Worm (Caenorhabditis elegans) whole organism, L1 larva: ENCODE results near the gene acs-14.

Source experiments
- C04F5.9 ChIP-seq: sonication (generic microtip); optimal IDR thresholded peaks from 2 replicates; lab custom pipeline; 2016; ENCODE audit warnings: missing genetic modification characterization, missing compliant biosample characterization
- C16A3.4 ChIP-seq: fragments of 150-350 bp; optimal IDR thresholded peaks from 2 replicates; lab custom pipeline; 2014; ENCODE audit warnings: missing biosample characterization, missing genetic modification characterization
- C34B4.2 ChIP-seq: sonication (generic microtip); optimal IDR thresholded peaks from 2 replicates; lab custom pipeline; 2017; ENCODE audit warnings: mild to moderate bottlenecking, missing genetic modification characterization, missing compliant biosample characterization
- F16B12.6 ChIP-seq: fragments of 150-350 bp; optimal IDR thresholded peaks from 2 replicates; lab custom pipeline; 2014; ENCODE audit warnings: missing biosample characterization, missing genetic modification characterization
- Y116A8C.19 ChIP-seq: sonication (generic microtip); optimal IDR thresholded peaks from 2 replicates; lab custom pipeline; 2016; ENCODE audit warnings: missing compliant biosample characterization, missing genetic modification characterization, borderline replicate concordance
- aly-2 ChIP-seq: fragments of 150-350 bp; optimal IDR thresholded peaks from 2 replicates; lab custom pipeline; 2014; ENCODE audit warnings: missing biosample characterization, missing genetic modification characterization
- ama-1 ChIP-seq: fragments of 150-350 bp; optimal IDR thresholded peaks from 2 replicates; lab custom pipeline; 2014
- ceh-8 ChIP-seq: fragments of 200-800 bp; sonication (Bioruptor generic); optimal IDR thresholded peaks from 2 replicates; lab custom pipeline; 2018; ENCODE audit warnings: mild to moderate bottlenecking, missing genetic modification characterization, moderate library complexity, missing compliant biosample characterization
- ceh-82 ChIP-seq, 3 experiments: fragments of 150-350 bp in 1 of 3; sonication (generic microtip) in 2 of 3; optimal IDR thresholded peaks; 2 replicates each; lab custom pipeline; 2014 to 2017; ENCODE audit warnings: missing biosample characterization in 3 of 3, missing genetic modification characterization in 3 of 3
- dsc-1 ChIP-seq: sonication (generic microtip); optimal IDR thresholded peaks from 2 replicates; lab custom pipeline; 2016; ENCODE audit warnings: mild to moderate bottlenecking, missing genetic modification characterization, missing compliant biosample characterization
- efl-1 ChIP-seq, 4 experiments: fragments of 150-350 bp; optimal IDR thresholded peaks in 3 of 4; peaks in 1 of 4; 1 replicate in 1 of 4; 2 replicates in 3 of 4; lab custom pipeline; 2014; ENCODE audit warnings: missing biosample characterization in 2 of 4, missing genetic modification characterization in 2 of 4, missing genetic modification reagents in 2 of 4
- efl-3 ChIP-seq: fragments of 200-800 bp; sonication (Bioruptor generic); optimal IDR thresholded peaks from 2 replicates; lab custom pipeline; 2018; ENCODE audit warnings: mild to moderate bottlenecking, missing genetic modification characterization, missing compliant biosample characterization
- egl-13 ChIP-seq: sonication (generic microtip); optimal IDR thresholded peaks from 2 replicates; lab custom pipeline; 2016; ENCODE audit warnings: missing genotype, missing genetic modification reagents, missing genetic modification characterization, missing compliant biosample characterization
- egl-27 ChIP-seq, 2 experiments: fragments of 150-350 bp in 1 of 2; sonication (generic microtip); optimal IDR thresholded peaks; 3 replicates each; lab custom pipeline; 2017 to 2018; ENCODE audit warnings: missing biosample characterization in 2 of 2, missing genetic modification characterization in 2 of 2, missing genetic modification reagents in 2 of 2
- elt-2 ChIP-seq: sonication (generic microtip); optimal IDR thresholded peaks from 2 replicates; lab custom pipeline; 2016; ENCODE audit warnings: missing genetic modification characterization, mild to moderate bottlenecking, inconsistent platforms, missing compliant biosample characterization, missing genetic modification reagents
- elt-3 ChIP-seq, 6 experiments: fragments of 150-350 bp in 1 of 6; sonication (generic microtip); optimal IDR thresholded peaks; 2 replicates each; lab custom pipeline; 2017 to 2018; ENCODE audit warnings: missing biosample characterization in 6 of 6, missing genetic modification characterization in 6 of 6, inconsistent platforms in 1 of 6
- fkh-8 ChIP-seq: sonication (generic microtip); optimal IDR thresholded peaks from 2 replicates; lab custom pipeline; 2016; ENCODE audit warnings: mild to moderate bottlenecking, missing genetic modification characterization, missing compliant biosample characterization
- grh-1 ChIP-seq: fragments of 200-800 bp; sonication (Bioruptor generic); IDR thresholded peaks from 2 replicates; pipeline ENCODE4 v1.3.6; 2022; ENCODE audit warnings: missing genetic modification reagents, missing genetic modification characterization, missing compliant biosample characterization
- hlh-4 ChIP-seq: sonication (generic microtip); optimal IDR thresholded peaks from 2 replicates; lab custom pipeline; 2016; ENCODE audit warnings: mild to moderate bottlenecking, missing genetic modification characterization, missing compliant biosample characterization
- irx-1 ChIP-seq: sonication (generic microtip); optimal IDR thresholded peaks from 2 replicates; lab custom pipeline; 2016; ENCODE audit warnings: missing genetic modification characterization, missing compliant biosample characterization
- jun-1 ChIP-seq: fragments of 150-350 bp; optimal IDR thresholded peaks from 2 replicates; lab custom pipeline; 2014; ENCODE audit warnings: missing biosample characterization, missing genetic modification reagents, missing genetic modification characterization
- lin-13 ChIP-seq: fragments of 150-350 bp; optimal IDR thresholded peaks from 2 replicates; lab custom pipeline; 2014; ENCODE audit warnings: missing biosample characterization, missing genetic modification reagents, missing genetic modification characterization
- lin-15B ChIP-seq: fragments of 150-350 bp; sonication (generic microtip); optimal IDR thresholded peaks from 3 replicates; lab custom pipeline; 2014; ENCODE audit warnings: missing biosample characterization, missing genetic modification characterization
- lin-35 ChIP-seq, 2 experiments: fragments of 150-350 bp; optimal IDR thresholded peaks; 2 replicates each; lab custom pipeline; 2014; ENCODE audit warnings: missing biosample characterization in 2 of 2, missing genetic modification characterization in 2 of 2, missing genetic modification reagents in 2 of 2
- lin-39 ChIP-seq: fragments of 150-350 bp; optimal IDR thresholded peaks from 2 replicates; lab custom pipeline; 2014; ENCODE audit warnings: missing biosample characterization, missing genetic modification reagents, missing genetic modification characterization
- lsy-2 ChIP-seq, 2 experiments: fragments of 150-350 bp; optimal IDR thresholded peaks; 2 replicates each; lab custom pipeline; 2014; ENCODE audit warnings: missing biosample characterization in 2 of 2, missing genetic modification characterization in 2 of 2
- mab-9 ChIP-seq: fragments of 200-800 bp; sonication (Bioruptor generic); IDR thresholded peaks from 2 replicates; pipeline ENCODE4 v1.3.6; 2022; ENCODE audit warnings: missing genetic modification reagents, missing genetic modification characterization, missing compliant biosample characterization
- mep-1 ChIP-seq: fragments of 150-350 bp; optimal IDR thresholded peaks from 2 replicates; lab custom pipeline; 2014; ENCODE audit warnings: missing biosample characterization, missing genetic modification characterization
- nhr-12 ChIP-seq: sonication (generic microtip); optimal IDR thresholded peaks from 2 replicates; lab custom pipeline; 2017; ENCODE audit warnings: missing biosample characterization, missing genetic modification characterization
- nhr-19 ChIP-seq: fragments of 200-800 bp; sonication (Bioruptor generic); conservative IDR thresholded peaks from 2 replicates; pipeline ENCODE4 v1.3.6; 2022; ENCODE audit warnings: missing genetic modification characterization, missing compliant biosample characterization
- nhr-20 ChIP-seq: sonication (generic microtip); optimal IDR thresholded peaks from 2 replicates; lab custom pipeline; 2016; ENCODE audit warnings: mild to moderate bottlenecking, missing genetic modification characterization, missing compliant biosample characterization
- nhr-47 ChIP-seq: sonication (generic microtip); optimal IDR thresholded peaks from 2 replicates; lab custom pipeline; 2016; ENCODE audit warnings: mild to moderate bottlenecking, missing genetic modification characterization, moderate library complexity, missing compliant biosample characterization
- nhr-71 ChIP-seq: sonication (generic microtip); optimal IDR thresholded peaks from 2 replicates; lab custom pipeline; 2016; ENCODE audit warnings: mild to moderate bottlenecking, missing genetic modification characterization, moderate library complexity, missing compliant biosample characterization
- nhr-77 ChIP-seq: fragments of 150-350 bp; optimal IDR thresholded peaks from 2 replicates; lab custom pipeline; 2014; ENCODE audit warnings: missing biosample characterization, missing genetic modification characterization
- nhr-84 ChIP-seq: sonication (generic microtip); optimal IDR thresholded peaks from 2 replicates; lab custom pipeline; 2017; ENCODE audit warnings: missing biosample characterization, missing genetic modification characterization
- pax-3 ChIP-seq: fragments of 200-800 bp; sonication (Bioruptor generic); optimal IDR thresholded peaks from 2 replicates; lab custom pipeline; 2018; ENCODE audit warnings: mild to moderate bottlenecking, missing genetic modification characterization, moderate library complexity, missing compliant biosample characterization
- rnt-1 ChIP-seq: sonication (generic microtip); optimal IDR thresholded peaks from 2 replicates; lab custom pipeline; 2016; ENCODE audit warnings: mild to moderate bottlenecking, missing genetic modification characterization, moderate library complexity, missing compliant biosample characterization
- skn-1 ChIP-seq: fragments of 150-350 bp; optimal IDR thresholded peaks from 2 replicates; lab custom pipeline; 2014; ENCODE audit warnings: missing biosample characterization, missing genetic modification characterization
- snpc-4 ChIP-seq: fragments of 150-350 bp; optimal IDR thresholded peaks from 2 replicates; lab custom pipeline; 2014; ENCODE audit warnings: missing biosample characterization, missing genetic modification characterization
- snu-23 ChIP-seq: sonication (generic microtip); optimal IDR thresholded peaks from 2 replicates; lab custom pipeline; 2016; ENCODE audit warnings: missing genetic modification characterization, missing compliant biosample characterization
- sox-4 ChIP-seq: sonication (generic microtip); optimal IDR thresholded peaks from 2 replicates; lab custom pipeline; 2016; ENCODE audit warnings: missing genetic modification characterization, missing compliant biosample characterization
- tbx-2 ChIP-seq: sonication (generic microtip); optimal IDR thresholded peaks from 2 replicates; lab custom pipeline; 2016; ENCODE audit warnings: missing genetic modification characterization, missing compliant biosample characterization
- tlp-1 ChIP-seq: fragments of 150-350 bp; optimal IDR thresholded peaks from 2 replicates; lab custom pipeline; 2014; ENCODE audit warnings: missing biosample characterization, missing genetic modification characterization
- unc-62 ChIP-seq: fragments of 150-350 bp; optimal IDR thresholded peaks from 2 replicates; lab custom pipeline; 2014; ENCODE audit warnings: missing biosample characterization, missing genetic modification reagents, missing genetic modification characterization
- unc-86 ChIP-seq: sonication (generic microtip); optimal IDR thresholded peaks from 2 replicates; lab custom pipeline; 2016; ENCODE audit warnings: missing genetic modification characterization, missing compliant biosample characterization
- zag-1 ChIP-seq: fragments of 150-350 bp; optimal IDR thresholded peaks from 2 replicates; lab custom pipeline; 2014; ENCODE audit warnings: missing biosample characterization, missing genetic modification characterization
- ztf-11 ChIP-seq, 2 experiments: sonication (generic microtip); optimal IDR thresholded peaks; 2 replicates each; lab custom pipeline; 2016 to 2017; ENCODE audit warnings: missing genetic modification characterization in 2 of 2, missing biosample characterization in 1 of 2, missing compliant biosample characterization in 1 of 2

Gene acs-14

ce11 chrV:9546860-9547269, 38.9 kb downstream of the acs-14 start, which contains the start of gene his-37 (continued):
- TF ChIP-seq mab-9 (GFP tag; lab: Robert Waterston, UW) (peak; percentile 93), snpc-4 (tag; lab: Kevin White, UChicago) (peak; percentile 93), ama-1 (lab: Kevin White, UChicago) (peak; percentile 90), lin-39 (tag; lab: Kevin White, UChicago) (peak; percentile 90), zag-1 (tag; lab: Kevin White, UChicago) (peak; percentile 91), F16B12.6 (tag; lab: Kevin White, UChicago) (peak; percentile 76), snu-23 (GFP tag; lab: Kevin White, UChicago) (peak; percentile 99), sox-4 (peak; percentile 97), fkh-8 (tag; lab: Kevin White, UChicago) (peak; percentile 100), elt-2 (tag; lab: Kevin White, UChicago) (peak; percentile 92), aly-2 (tag; lab: Kevin White, UChicago) (peak; percentile 90), egl-27 (tag; optimal IDR thresholded peaks at IDR 0.05; lab: Kevin White, UChicago) (peak; percentile 83), efl-3 (GFP tag; lab: Kevin White, UChicago) (peak; percentile 27), nhr-19 (GFP tag; lab: Robert Waterston, UW) (peak; percentile 99), nhr-12 (tag; lab: Kevin White, UChicago) (peak; percentile 63), nhr-71 (tag; lab: Kevin White, UChicago) (peak; percentile 99), nhr-77 (peak; percentile 99), C16A3.4 (tag; lab: Kevin White, UChicago) (peak; percentile 99), nhr-84 (tag; lab: Kevin White, UChicago) (peak; percentile 60), irx-1 (tag; lab: Kevin White, UChicago) (peak; percentile 95), lsy-2 (tag; optimal IDR thresholded peaks at IDR 0.05; lab: Kevin White, UChicago) (peak; percentile 95 to 97), pax-3 (tag; lab: Kevin White, UChicago) (peak; percentile 99), nhr-20 (tag; lab: Kevin White, UChicago) (peak; percentile 99), lin-15B (tag; lab: Kevin White, UChicago) (peak; percentile 92), rnt-1 (tag; lab: Kevin White, UChicago) (peak; percentile 98), tbx-2 (tag; lab: Kevin White, UChicago) (peak; percentile 98), mep-1 (tag; lab: Kevin White, UChicago) (peak; percentile 99), C34B4.2 (tag; lab: Kevin White, UChicago) (peak; percentile 62), elt-3 (tag; optimal IDR thresholded peaks at IDR 0.05; lab: Kevin White, UChicago) (peak; percentile 78 to 99 (median 98)), egl-13 (tag; lab: Kevin White, UChicago) (peak; percentile 99), C04F5.9 (tag; lab: Kevin White, UChicago) (peak; percentile 86), skn-1 (tag; lab: Kevin White, UChicago) (peak; percentile 94), unc-62 (peak; percentile 88)

DNA sequence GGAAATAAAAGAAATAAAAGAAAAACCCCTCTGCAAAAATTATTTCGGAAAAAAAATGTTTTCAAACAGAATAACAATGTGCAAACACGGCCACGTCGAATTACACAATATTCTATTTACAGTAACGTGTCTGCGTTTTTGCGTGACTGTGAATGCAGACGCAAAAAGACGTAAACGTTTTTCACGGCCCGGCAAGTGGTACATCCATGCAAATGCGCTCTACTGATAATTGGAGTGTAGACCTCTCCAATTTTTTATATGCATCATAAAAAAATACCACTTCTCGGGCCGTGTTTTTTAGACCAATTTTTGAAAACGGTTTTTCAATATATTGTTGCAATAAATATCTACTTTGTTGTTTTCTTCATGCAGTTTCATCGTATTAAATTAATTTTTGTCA, 41.5 kb downstream of the acs-14 start, which contains the start of gene nstp-10:
Gene nstp-10 (minus strand): TSS at position 378 of the 400 bp plus-strand sequence.
- TF ChIP-seq hlh-4 (tag; lab: Kevin White, UChicago) (no peak), snpc-4 (tag; lab: Kevin White, UChicago) (peak; percentile 4), lsy-2 (tag; optimal IDR thresholded peaks at IDR 0.05; lab: Kevin White, UChicago) (peak; percentile 62 to 79), tbx-2 (tag; lab: Kevin White, UChicago) (peak; percentile 16), dsc-1 (tag; lab: Kevin White, UChicago) (peak; percentile 16), nhr-84 (tag; lab: Kevin White, UChicago) (no peak), lin-35 (GFP tag; optimal IDR thresholded peaks at IDR 0.05; lab: Kevin White, UChicago) (peak; percentile 57 to 69), Y116A8C.19 (tag; lab: Kevin White, UChicago) (no peak), C16A3.4 (tag; lab: Kevin White, UChicago) (peak; percentile 31), jun-1 (tag; lab: Kevin White, UChicago) (peak; percentile 7), ceh-8 (GFP tag; lab: Kevin White, UChicago) (no peak), tlp-1 (tag; lab: Kevin White, UChicago) (no peak), nhr-71 (tag; lab: Kevin White, UChicago) (peak; percentile 54), nhr-19 (GFP tag; lab: Robert Waterston, UW) (peak; percentile 50), efl-1 (optimal IDR thresholded peaks at IDR 0.05; lab: Kevin White, UChicago) (peak; percentile 64 to 68), efl-1 (GFP tag; optimal IDR thresholded peaks at IDR 0.05 in 1 of 2; lab: Kevin White, UChicago) (peak in 1 of 2 experiments; percentile 53), aly-2 (tag; lab: Kevin White, UChicago) (no peak), snu-23 (GFP tag; lab: Kevin White, UChicago) (peak; percentile 67), lin-15B (tag; lab: Kevin White, UChicago) (peak; percentile 31), unc-86 (tag; lab: Kevin White, UChicago) (peak; percentile 35), irx-1 (tag; lab: Kevin White, UChicago) (peak; percentile 12), F16B12.6 (tag; lab: Kevin White, UChicago) (peak; percentile 73), lin-13 (GFP tag; lab: Kevin White, UChicago) (peak; percentile 16), ama-1 (lab: Kevin White, UChicago) (no peak), ztf-11 (tag; optimal IDR thresholded peaks at IDR 0.05; lab: Kevin White, UChicago) (no peak), nhr-20 (tag; lab: Kevin White, UChicago) (peak; percentile 44), nhr-47 (tag; lab: Kevin White, UChicago) (peak; percentile 45), grh-1 (GFP tag; lab: Robert Waterston, UW) (no peak), efl-3 (GFP tag; lab: Kevin White, UChicago) (no peak), ceh-82 (tag; optimal IDR thresholded peaks at IDR 0.05; lab: Kevin White, UChicago) (peak in 1 of 3 experiments; percentile 31), mep-1 (tag; lab: Kevin White, UChicago) (peak; percentile 12)
